Worm (Caenorhabditis elegans) whole organism, young adult: ENCODE results near the gene Y38E10A.17.

Experiments used
- K11D2.4 ChIP-seq: fragments of 200-800 bp; sonication (Bioruptor generic); IDR thresholded peaks from 2 replicates; pipeline ENCODE4 v1.3.6; 2022; ENCODE audit warnings: missing genetic modification reagents, missing genetic modification characterization, missing compliant biosample characterization
- T26A5.8 ChIP-seq: sonication (generic microtip); optimal IDR thresholded peaks from 2 replicates; lab custom pipeline; 2016; ENCODE audit warnings: missing genetic modification characterization, missing compliant biosample characterization
- Y53F4B.3 ChIP-seq: fragments of 200-800 bp; sonication (Bioruptor generic); IDR thresholded peaks from 2 replicates; pipeline ENCODE4 v1.3.6; 2022; ENCODE audit warnings: missing genetic modification reagents, missing genetic modification characterization, missing compliant biosample characterization
- akir-1 ChIP-seq: fragments of 200-800 bp; sonication (Bioruptor generic); optimal IDR thresholded peaks from 2 replicates; lab custom pipeline; 2018; ENCODE audit warnings: mild to moderate bottlenecking, missing genetic modification characterization, moderate library complexity, missing compliant biosample characterization
- bed-1 ChIP-seq: fragments of 200-800 bp; sonication (Bioruptor generic); IDR thresholded peaks from 2 replicates; pipeline ENCODE4 v1.3.6; 2022; ENCODE audit warnings: missing genetic modification reagents, missing genetic modification characterization, missing compliant biosample characterization
- ekl-4 ChIP-seq: fragments of 200-800 bp; sonication (Bioruptor generic); IDR thresholded peaks from 2 replicates; pipeline ENCODE4 v1.3.6; 2022; ENCODE audit warnings: missing genetic modification reagents, missing genetic modification characterization, missing compliant biosample characterization
- madf-10 ChIP-seq: sonication (generic microtip); optimal IDR thresholded peaks from 2 replicates; lab custom pipeline; 2016; ENCODE audit warnings: mild to moderate bottlenecking, missing genetic modification characterization, missing compliant biosample characterization
- nfya-2 ChIP-seq: fragments of 200-800 bp; sonication (Bioruptor generic); IDR thresholded peaks from 2 replicates; pipeline ENCODE4 v1.3.6; 2022; ENCODE audit warnings: missing genetic modification reagents, missing genetic modification characterization, missing compliant biosample characterization
- pha-4 ChIP-seq: fragments of 150-350 bp; sonication (generic microtip); optimal IDR thresholded peaks from 2 replicates; lab custom pipeline; 2014; ENCODE audit warnings: missing biosample characterization, missing genetic modification reagents, missing genetic modification characterization
- snpc-3.4 ChIP-seq: sonication (generic microtip); optimal IDR thresholded peaks from 2 replicates; lab custom pipeline; 2017; ENCODE audit warnings: missing genetic modification characterization, mild to moderate bottlenecking, missing compliant biosample characterization, antibody characterized with exemption, moderate library complexity, missing genotype, missing genetic modification reagents
- snpc-4 ChIP-seq, 5 experiments: fragments of 150-350 bp in 1 of 5; sonication (generic microtip) in 4 of 5; optimal IDR thresholded peaks; 2 replicates each; lab custom pipeline; 2014 to 2018; ENCODE audit warnings: missing genetic modification characterization in 5 of 5, missing biosample characterization in 3 of 5, antibody characterized with exemption in 2 of 5, mild to moderate bottlenecking in 2 of 5, missing compliant biosample characterization in 2 of 5, missing genotype in 2 of 5, moderate library complexity in 2 of 5, missing genetic modification reagents in 1 of 5
- ztf-6 ChIP-seq: fragments of 200-800 bp; sonication (Bioruptor generic); IDR thresholded peaks from 2 replicates; pipeline ENCODE4 v1.3.6; 2022; ENCODE audit warnings: missing genetic modification reagents, missing genetic modification characterization, missing compliant biosample characterization

DNA sequence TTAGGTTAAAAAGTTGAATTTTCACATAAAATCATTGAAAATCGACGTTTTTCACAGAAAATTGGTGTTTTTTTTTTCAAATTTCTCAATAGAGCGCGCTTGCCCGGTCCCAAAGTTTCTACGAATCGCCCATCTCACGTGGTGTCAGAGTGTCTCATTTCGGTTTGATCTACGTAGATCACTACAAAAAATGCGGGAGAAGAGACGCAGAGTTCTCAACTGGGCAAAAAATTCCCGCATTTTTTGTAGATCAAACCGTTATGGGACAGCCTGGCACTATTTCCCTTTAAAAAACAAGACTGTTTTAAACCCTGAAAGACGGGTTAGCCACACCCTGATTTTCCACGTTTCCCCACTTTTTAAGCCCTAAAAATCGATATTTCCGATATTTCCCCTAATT is 37.3 kb upstream of the Y38E10A.17 start:
- TF ChIP-seq pha-4: no peak
- TF ChIP-seq snpc-4 (GFP tag; optimal IDR thresholded peaks at IDR 0.05; lab: Kevin White, UChicago): no peak
- TF ChIP-seq snpc-4 (tag; optimal IDR thresholded peaks at IDR 0.05; lab: Kevin White, UChicago): no peak
- TF ChIP-seq Y53F4B.3: no peak
- TF ChIP-seq ekl-4 (GFP tag; lab: Robert Waterston, UW): 0 out of 2 replicates have a peak, but pooled peaks have one; percentile 7
- TF ChIP-seq bed-1 (GFP tag; lab: Robert Waterston, UW): no peak
- no peak for TF ChIP-seq snpc-3.4 (tag; lab: Kevin White, UChicago)
- no peak for TF ChIP-seq madf-10
- no peak for TF ChIP-seq akir-1 (GFP tag; lab: Kevin White, UChicago)
- no peak for TF ChIP-seq T26A5.8 (tag; lab: Kevin White, UChicago)
- no peak for TF ChIP-seq nfya-2 (GFP tag; lab: Robert Waterston, UW)
- no peak for TF ChIP-seq K11D2.4 (GFP tag; lab: Robert Waterston, UW)
- no peak for TF ChIP-seq ztf-6 (GFP tag; lab: Robert Waterston, UW)
